Fruit fly (Drosophila melanogaster): ENCODE measurements around the gene hwt.

Gene hwt

dm6 chrX:12567663-12568062, 589 bp downstream of the hwt start (continued):
- TF ChIP-seq dpn (GFP tag; optimal IDR thresholded peaks at IDR 0.05) (peak in 1 of 2 experiments; percentile 57), CG32767 (GFP tag; IDR thresholded peaks at IDR 0.05) (peak; percentile 66; the same call in 1 of the 2 replicates), CG13424 (tag; optimal IDR thresholded peaks at IDR 0.05) (peak; percentile 87), chinmo (GFP tag; IDR thresholded peaks at IDR 0.05; ENCODE audit: partially characterized antibody) (no peak), CG8281 (tag; optimal IDR thresholded peaks at IDR 0.05) (peak; percentile 57), Elba2 (GFP tag; optimal IDR thresholded peaks at IDR 0.05) (no peak), CG4820 (GFP tag; optimal IDR thresholded peaks at IDR 0.05) (peak; percentile 25), run (tag; optimal IDR thresholded peaks at IDR 0.05) (peak; percentile 71), Blimp-1 (GFP tag; optimal IDR thresholded peaks at IDR 0.05) (peak; percentile 76), Dip2 (GFP tag; IDR thresholded peaks at IDR 0.05) (no peak), Dbx (GFP tag; IDR thresholded peaks at IDR 0.05) (peak; percentile 86), Ada2b (GFP tag; IDR thresholded peaks at IDR 0.05) (peak; percentile 82), pfk (GFP tag; optimal IDR thresholded peaks at IDR 0.05) (peak; percentile 24), eyg (GFP tag; optimal IDR thresholded peaks at IDR 0.05) (no peak), CG9437 (GFP tag; optimal IDR thresholded peaks at IDR 0.05) (peak; percentile 52), stwl (tag; optimal IDR thresholded peaks at IDR 0.05) (no peak), caup (GFP tag; optimal IDR thresholded peaks at IDR 0.05; ENCODE audit: severe bottlenecking) (peak; percentile 87), lab (GFP tag; optimal IDR thresholded peaks at IDR 0.05) (peak; percentile 96), gce (GFP tag; IDR thresholded peaks at IDR 0.05) (no peak), Hr51 (GFP tag; optimal IDR thresholded peaks at IDR 0.05) (peak in 1 of 2 experiments; percentile 86), inv (GFP tag; IDR thresholded peaks at IDR 0.05; ENCODE audit: partially characterized antibody) (no peak), CG7556 (GFP tag; optimal IDR thresholded peaks at IDR 0.05) (peak; percentile 89), CG8089 (GFP tag; optimal IDR thresholded peaks at IDR 0.05) (no peak), ara (GFP tag; IDR thresholded peaks at IDR 0.05) (peak; percentile 67; the same call in 1 of the 2 replicates), crp (GFP tag; optimal IDR thresholded peaks at IDR 0.05) (no peak), CG15073 (GFP tag; optimal IDR thresholded peaks at IDR 0.05) (no peak), E2f1 (GFP tag; IDR thresholded peaks at IDR 0.05) (peak; percentile 74), CG9932 (GFP tag; IDR thresholded peaks at IDR 0.05) (peak; percentile 85), lmd (GFP tag; IDR thresholded peaks at IDR 0.05) (peak; percentile 68; the same call in 1 of the 2 replicates), CG5953 (GFP tag; IDR thresholded peaks at IDR 0.05) (no peak), CG6683 (GFP tag; optimal IDR thresholded peaks at IDR 0.05) (peak; percentile 83), Hmr (GFP tag; optimal IDR thresholded peaks at IDR 0.05) (peak; percentile 94), Xbp1 (GFP tag; optimal IDR thresholded peaks at IDR 0.05) (peak; percentile 57), CG32532 (GFP tag; IDR thresholded peaks at IDR 0.05) (peak; percentile 90), Pdp1 (GFP tag; optimal IDR thresholded peaks at IDR 0.05) (peak in 1 of 2 experiments; percentile 3), Sox102F (GFP tag; optimal IDR thresholded peaks at IDR 0.05) (peak; percentile 80), Dad (GFP tag; optimal IDR thresholded peaks at IDR 0.05) (no peak), CG1602 (GFP tag; optimal IDR thresholded peaks at IDR 0.05) (peak; percentile 25), CG15514 (GFP tag; optimal IDR thresholded peaks at IDR 0.05) (peak; percentile 79), dm (GFP tag; optimal IDR thresholded peaks at IDR 0.05) (no peak), CG17359 (tag; optimal IDR thresholded peaks at IDR 0.05) (peak; percentile 88), Rx (GFP tag; IDR thresholded peaks at IDR 0.05) (no peak; the same call in 1 of the 2 replicates), gem (tag; optimal IDR thresholded peaks at IDR 0.05) (peak; percentile 89), ro (GFP tag; IDR thresholded peaks at IDR 0.05) (no peak), BtbVII (GFP tag; optimal IDR thresholded peaks at IDR 0.05) (peak; percentile 86), CG11093 (GFP tag; IDR thresholded peaks at IDR 0.05) (peak; percentile 65; the same call in 2 of the 3 replicates), CG30020 (tag; optimal IDR thresholded peaks at IDR 0.05) (no peak), CG2678 (tag; optimal IDR thresholded peaks at IDR 0.05) (peak; percentile 92), Med (GFP tag) (peak; percentile 38)
